Worm (Caenorhabditis elegans): ENCODE measurements around the gene dnj-13.
"Not testable (repeated sequence)": the region's sequence is repeated elsewhere in the genome, so short reads cannot be mapped to it uniquely, and the experiment has no call there.

Gene dnj-13

DNA sequence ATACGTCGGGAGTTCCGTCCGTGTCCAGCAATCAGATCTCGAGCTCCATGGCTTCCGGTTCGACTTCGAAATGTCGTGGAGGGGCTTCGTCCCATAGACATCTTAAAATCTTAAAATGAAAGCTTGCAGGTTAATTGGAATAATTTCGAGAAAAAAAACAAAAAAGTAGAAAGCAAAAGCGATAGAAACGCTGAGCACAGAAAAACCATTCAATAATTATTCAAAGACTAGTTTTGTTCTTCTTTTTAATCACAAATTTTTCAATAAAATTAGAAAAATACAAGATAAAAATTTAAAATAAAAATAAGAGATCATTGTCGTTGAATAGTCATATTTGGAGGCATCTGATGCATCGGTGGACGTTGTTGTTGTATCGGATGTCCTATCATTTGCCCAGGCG, 18.5 kb upstream of the dnj-13 start, which contains the start of gene age-1:
TSS of gene age-1 (minus strand) at position 101 of the 400 bp plus-strand sequence.
- TF ChIP-seq rbr-2 (tag; optimal IDR thresholded peaks at IDR 0.05), result no peak
- TF ChIP-seq ces-1 (GFP tag; optimal IDR thresholded peaks at IDR 0.05), result no peak
- TF ChIP-seq pqm-1 (tag; optimal IDR thresholded peaks at IDR 0.05), result no peak
- TF ChIP-seq ama-1 (optimal IDR thresholded peaks at IDR 0.05), result no peak
- no peak for TF ChIP-seq ZK337.2 (GFP tag; IDR thresholded peaks at IDR 0.05)
- no peak for TF ChIP-seq egl-27 (tag; optimal IDR thresholded peaks at IDR 0.05)
- TF ChIP-seq F37D6.2 (tag; optimal IDR thresholded peaks at IDR 0.05), result no peak
- TF ChIP-seq madf-5 (GFP tag; IDR thresholded peaks at IDR 0.05), result no peak
- TF ChIP-seq nhr-102 (tag; optimal IDR thresholded peaks at IDR 0.05), result no peak
- TF ChIP-seq F44E2.7 (GFP tag; IDR thresholded peaks at IDR 0.05), result no peak
- TF ChIP-seq ceh-32 (tag; optimal IDR thresholded peaks at IDR 0.05; ENCODE audit: poor library complexity), result no peak
- TF ChIP-seq unc-130 (GFP tag; optimal IDR thresholded peaks at IDR 0.05), result no peak
- TF ChIP-seq tra-1 (GFP tag; IDR thresholded peaks at IDR 0.05), result no peak
- TF ChIP-seq fkh-10 (GFP tag; optimal IDR thresholded peaks at IDR 0.05), result no peak
- no peak for TF ChIP-seq ceh-62 (tag; optimal IDR thresholded peaks at IDR 0.05)

- no peak for TF ChIP-seq fkh-10 (GFP tag; optimal IDR thresholded peaks at IDR 0.05)
- TF ChIP-seq zag-1 (tag; optimal IDR thresholded peaks at IDR 0.05), result no peak
- TF ChIP-seq lin-13 (GFP tag; optimal IDR thresholded peaks at IDR 0.05), result no peak
- no peak for TF ChIP-seq Y5F2A.4 (GFP tag; optimal IDR thresholded peaks at IDR 0.05)
- no peak for TF ChIP-seq ztf-11 (tag; optimal IDR thresholded peaks at IDR 0.05)
- no peak for TF ChIP-seq ceh-28 (tag; optimal IDR thresholded peaks at IDR 0.05)
- no peak for TF ChIP-seq F37D6.2 (tag; optimal IDR thresholded peaks at IDR 0.05)
- TF ChIP-seq lir-3 (tag; optimal IDR thresholded peaks at IDR 0.05), result no peak
- TF ChIP-seq lim-7 (GFP tag; IDR thresholded peaks at IDR 0.05), result no peak
- no peak for TF ChIP-seq madf-5 (GFP tag; IDR thresholded peaks at IDR 0.05)
Measured at ce11 chrII:11533716-11534115, 11.8 kb upstream of the dnj-13 start, which contains the start of gene mdt-8. TSS of gene mdt-8 (minus strand) at chrII:11533816.

ce11 chrII:11534429-11535099, 10.9 kb upstream of the dnj-13 start, which contains the start of gene Y62F5A.12:
TSS of gene Y62F5A.12 (minus strand) at chrII:11534479.
- TF ChIP-seq mxl-3 (GFP tag; optimal IDR thresholded peaks at IDR 0.05), result peak; percentile 86
- peak; percentile 60 for TF ChIP-seq sdz-12 (GFP tag; optimal IDR thresholded peaks at IDR 0.05)
- TF ChIP-seq D1046.2 (GFP tag; IDR thresholded peaks at IDR 0.05), result peak; percentile 93
- TF ChIP-seq pha-4 (GFP tag; IDR thresholded peaks at IDR 0.05), result peak; percentile 96
- not testable (repeated sequence) for TF ChIP-seq pha-4, daf-16, unc-62 (tag; optimal IDR thresholded peaks at IDR 0.05)
- peak; percentile 40 for TF ChIP-seq nhr-25 (tag; optimal IDR thresholded peaks at IDR 0.05; ENCODE audit: borderline replicate concordance, insufficient read depth)
- TF ChIP-seq F49E8.2 (tag; optimal IDR thresholded peaks at IDR 0.05; ENCODE audit: borderline replicate concordance), result peak; percentile 27
- TF ChIP-seq arid-1 (GFP tag; conservative IDR thresholded peaks at IDR 0.05), result peak; percentile 93
- TF ChIP-seq rbr-2 (tag; optimal IDR thresholded peaks at IDR 0.05), result peak; percentile 89
- TF ChIP-seq daf-16 (GFP tag; optimal IDR thresholded peaks at IDR 0.05), result peak in 1 of 2 experiments; percentile 68
- peak; percentile 93 for TF ChIP-seq hmg-1.1 (GFP tag; IDR thresholded peaks at IDR 0.05)
- TF ChIP-seq egl-43 (GFP tag; IDR thresholded peaks at IDR 0.05), result peak; percentile 93
- TF ChIP-seq F37D6.2 (tag; optimal IDR thresholded peaks at IDR 0.05), result peak; percentile 79
- peak; percentile 88 for TF ChIP-seq dmd-6 (GFP tag; IDR thresholded peaks at IDR 0.05)
- TF ChIP-seq tra-1 (GFP tag; IDR thresholded peaks at IDR 0.05), result peak; percentile 95
- peak; percentile 96 for TF ChIP-seq madf-9 (GFP tag; conservative IDR thresholded peaks at IDR 0.05)
- peak; percentile 94 for TF ChIP-seq ctbp-1 (GFP tag; IDR thresholded peaks at IDR 0.05)
- TF ChIP-seq zfp-3 (GFP tag; conservative IDR thresholded peaks at IDR 0.05), result peak; percentile 92
- peak; percentile 93 for TF ChIP-seq Y48G9A.11 (GFP tag; IDR thresholded peaks at IDR 0.05)
- TF ChIP-seq unc-62 (GFP tag; optimal IDR thresholded peaks at IDR 0.05 in 1 of 2), result peak in 1 of 2 experiments; percentile 66
- TF ChIP-seq T26A8.4 (GFP tag; IDR thresholded peaks at IDR 0.05), result peak; percentile 78
- peak; percentile 82 for TF ChIP-seq lim-7 (GFP tag; IDR thresholded peaks at IDR 0.05)
- peak; percentile 70 for TF ChIP-seq duxl-1 (tag; optimal IDR thresholded peaks at IDR 0.05; ENCODE audit: poor library complexity)
- peak; percentile 100 for TF ChIP-seq lin-38 (GFP tag; IDR thresholded peaks at IDR 0.05)
- TF ChIP-seq ZK337.2 (GFP tag; IDR thresholded peaks at IDR 0.05), result peak; percentile 99
- peak; percentile 94; the same call in 1 of the 2 replicates for TF ChIP-seq nhr-42 (GFP tag; IDR thresholded peaks at IDR 0.05)
- peak; percentile 85; the same call in 1 of the 2 replicates for TF ChIP-seq lin-1 (GFP tag; IDR thresholded peaks at IDR 0.05)
- peak; percentile 81 for TF ChIP-seq nhr-77 (tag; optimal IDR thresholded peaks at IDR 0.05)

Measured in whole organism, L4 larva.